Fruit fly (Drosophila melanogaster): Measurements from ENCODE around the gene ATPsynE.
A peak's percentile ranks its signal among the peaks of the same experiment; 100 is the strongest.

Gene ATPsynE

dm6 chr3R:14351418-14351817 lies 24.7 kb downstream of the ATPsynE start (continued):
- TF ChIP-seq CG2116 (GFP tag; optimal IDR thresholded peaks at IDR 0.05) (no peak), org-1 (GFP tag; optimal IDR thresholded peaks at IDR 0.05) (no peak), CG6689 (GFP tag; IDR thresholded peaks at IDR 0.05) (peak; percentile 16; the same call in 1 of the 2 replicates), z (GFP tag; IDR thresholded peaks at IDR 0.05) (no peak), Antp (GFP tag; optimal IDR thresholded peaks at IDR 0.05) (no peak), CG4360 (GFP tag; IDR thresholded peaks at IDR 0.05) (no peak), br (optimal IDR thresholded peaks at IDR 0.05) (no peak), CG15601 (tag; optimal IDR thresholded peaks at IDR 0.05) (no peak), slbo (GFP tag; IDR thresholded peaks at IDR 0.05) (peak; percentile 17; the same call in 1 of the 2 replicates), CG13624 (GFP tag; optimal IDR thresholded peaks at IDR 0.05) (no peak), gro (GFP tag; optimal IDR thresholded peaks at IDR 0.05) (no peak), CG11398 (GFP tag; optimal IDR thresholded peaks at IDR 0.05) (no peak), CG4424 (GFP tag; optimal IDR thresholded peaks at IDR 0.05) (no peak), bab2 (GFP tag; optimal IDR thresholded peaks at IDR 0.05) (peak; percentile 8), Max (GFP tag; optimal IDR thresholded peaks at IDR 0.05) (no peak), Hr39 (optimal IDR thresholded peaks at IDR 0.05) (no peak), Meics (GFP tag; optimal IDR thresholded peaks at IDR 0.05) (peak; percentile 54), CG2889 (GFP tag; IDR thresholded peaks at IDR 0.05) (no peak), Camta (GFP tag; optimal IDR thresholded peaks at IDR 0.05) (no peak), CG2875 (GFP tag; optimal IDR thresholded peaks at IDR 0.05) (no peak), CG17328 (GFP tag; IDR thresholded peaks at IDR 0.05) (0 out of 2 replicates have a peak, but pooled peaks have one; percentile 9), zen (tag; optimal IDR thresholded peaks at IDR 0.05) (no peak), CG3726 (GFP tag; IDR thresholded peaks at IDR 0.05) (no peak), CG34376 (GFP tag; optimal IDR thresholded peaks at IDR 0.05) (no peak), vvl (GFP tag; IDR thresholded peaks at IDR 0.05) (peak; percentile 33; the same call in 1 of the 2 replicates), abd-A (tag; optimal IDR thresholded peaks at IDR 0.05) (no peak), CG17612 (GFP tag; IDR thresholded peaks at IDR 0.05) (no peak), fru (optimal IDR thresholded peaks at IDR 0.05) (no peak), otp (GFP tag; IDR thresholded peaks at IDR 0.05) (no peak), CG9797 (GFP tag; optimal IDR thresholded peaks at IDR 0.05) (no peak), prd (optimal IDR thresholded peaks at IDR 0.05) (no peak), prd (GFP tag; IDR thresholded peaks at IDR 0.05) (no peak), cg (GFP tag; optimal IDR thresholded peaks at IDR 0.05) (no peak), CG10267 (tag; optimal IDR thresholded peaks at IDR 0.05) (peak; percentile 29), CG13123 (GFP tag; optimal IDR thresholded peaks at IDR 0.05) (no peak), Dip3 (GFP tag; optimal IDR thresholded peaks at IDR 0.05) (no peak), CG8924 (tag; optimal IDR thresholded peaks at IDR 0.05) (peak; percentile 42), zen2 (GFP tag; IDR thresholded peaks at IDR 0.05; ENCODE audit: partially characterized antibody) (no peak), E2f2 (GFP tag; IDR thresholded peaks at IDR 0.05) (no peak), CG6272 (GFP tag; IDR thresholded peaks at IDR 0.05) (no peak), Dp (GFP tag; optimal IDR thresholded peaks at IDR 0.05) (no peak), CG15514 (GFP tag; optimal IDR thresholded peaks at IDR 0.05) (peak; percentile 12), nerfin-2 (GFP tag; IDR thresholded peaks at IDR 0.05; ENCODE audit: partially characterized antibody) (no peak), Hand (GFP tag; optimal IDR thresholded peaks at IDR 0.05) (peak; percentile 50), gt (GFP tag; IDR thresholded peaks at IDR 0.05) (no peak), CG18599 (GFP tag; optimal IDR thresholded peaks at IDR 0.05) (peak; percentile 65), Asciz (GFP tag; optimal IDR thresholded peaks at IDR 0.05) (peak; percentile 33), CG14710 (tag; optimal IDR thresholded peaks at IDR 0.05) (peak; percentile 16), CG1024 (GFP tag; IDR thresholded peaks at IDR 0.05) (no peak), CG7271 (tag; optimal IDR thresholded peaks at IDR 0.05) (no peak), bsh (GFP tag; optimal IDR thresholded peaks at IDR 0.05) (peak in 1 of 2 experiments; percentile 57), lola (GFP tag; optimal IDR thresholded peaks at IDR 0.05) (peak in 1 of 3 experiments; percentile 10)
